Fruit fly (Drosophila melanogaster): Measurements from ENCODE around the gene CG17219.

Gene CG17219

dm6 chr2L:3039774-3040173 lies 10.7 kb downstream of the CG17219 start, which contains the start of the genes cnir and CG17221 (continued):
- TF ChIP-seq Hmr (GFP tag; optimal IDR thresholded peaks at IDR 0.05) (peak; percentile 58), Hr51 (GFP tag; optimal IDR thresholded peaks at IDR 0.05) (peak; percentile 60 to 66), CG17568 (GFP tag; optimal IDR thresholded peaks at IDR 0.05) (no peak), vnd (GFP tag; IDR thresholded peaks at IDR 0.05; ENCODE audit: partially characterized antibody) (peak; percentile 41; the same call in 1 of the 3 replicates), Sin3A (optimal IDR thresholded peaks at IDR 0.05) (no peak), CG9797 (GFP tag; optimal IDR thresholded peaks at IDR 0.05) (peak; percentile 27), NC2α (GFP tag; optimal IDR thresholded peaks at IDR 0.05) (peak; percentile 38), CG18262 (tag; optimal IDR thresholded peaks at IDR 0.05) (peak; percentile 55), CG4282 (GFP tag; optimal IDR thresholded peaks at IDR 0.05) (no peak), CG15696 (tag; optimal IDR thresholded peaks at IDR 0.05) (peak; percentile 41), pan (optimal IDR thresholded peaks at IDR 0.05) (no peak), pan (GFP tag; optimal IDR thresholded peaks at IDR 0.05 in 1 of 2, IDR thresholded peaks at IDR 0.05 in 1 of 2) (no peak), HLHmδ (GFP tag; optimal IDR thresholded peaks at IDR 0.05) (no peak), abd-A (tag; optimal IDR thresholded peaks at IDR 0.05) (no peak), sisA (GFP tag; IDR thresholded peaks at IDR 0.05) (no peak; the same call in 1 of the 2 replicates), tna (GFP tag; IDR thresholded peaks at IDR 0.05; ENCODE audit: partially characterized antibody) (no peak), klu (GFP tag; IDR thresholded peaks at IDR 0.05) (no peak), Atf6 (GFP tag; IDR thresholded peaks at IDR 0.05) (peak; percentile 50; the same call in 1 of the 2 replicates), psq (GFP tag; optimal IDR thresholded peaks at IDR 0.05) (no peak), Jarid2 (GFP tag; optimal IDR thresholded peaks at IDR 0.05) (no peak), B-H2 (GFP tag; optimal IDR thresholded peaks at IDR 0.05) (peak; percentile 88), CG14441 (GFP tag; IDR thresholded peaks at IDR 0.05) (0 out of 2 replicates have a peak, but pooled peaks have one; percentile 21), tap (tag; optimal IDR thresholded peaks at IDR 0.05) (peak; percentile 10), CG18764 (GFP tag; optimal IDR thresholded peaks at IDR 0.05) (peak; percentile 42), HmgZ (tag; optimal IDR thresholded peaks at IDR 0.05) (peak; percentile 71), CG8281 (tag; optimal IDR thresholded peaks at IDR 0.05) (peak; percentile 21), zfh1 (GFP tag; IDR thresholded peaks at IDR 0.05) (no peak), C15 (GFP tag; IDR thresholded peaks at IDR 0.05) (no peak), crol (GFP tag; IDR thresholded peaks at IDR 0.05) (no peak), Dfd (GFP tag; optimal IDR thresholded peaks at IDR 0.05) (no peak), croc (GFP tag; conservative IDR thresholded peaks at IDR 0.05) (no peak), prd (optimal IDR thresholded peaks at IDR 0.05) (no peak), prd (GFP tag; IDR thresholded peaks at IDR 0.05) (peak; percentile 49; the same call in 1 of the 3 replicates), Nf-YC (tag; optimal IDR thresholded peaks at IDR 0.05) (peak; percentile 54), cad (GFP tag; optimal IDR thresholded peaks at IDR 0.05) (no peak), CG32767 (GFP tag; IDR thresholded peaks at IDR 0.05) (no peak), Ada2b (GFP tag; IDR thresholded peaks at IDR 0.05) (no peak), CG10147 (GFP tag; optimal IDR thresholded peaks at IDR 0.05) (peak; percentile 55), YL-1 (GFP tag; optimal IDR thresholded peaks at IDR 0.05) (peak; percentile 77), CG6854 (GFP tag; optimal IDR thresholded peaks at IDR 0.05) (no peak), CG12769 (tag; optimal IDR thresholded peaks at IDR 0.05) (peak; percentile 69), CG7987 (GFP tag; optimal IDR thresholded peaks at IDR 0.05) (peak; percentile 29), dm (GFP tag; optimal IDR thresholded peaks at IDR 0.05) (peak; percentile 43), maf-S (GFP tag; optimal IDR thresholded peaks at IDR 0.05) (peak; percentile 66), fd102C (GFP tag; optimal IDR thresholded peaks at IDR 0.05) (no peak), slbo (GFP tag; IDR thresholded peaks at IDR 0.05) (peak; percentile 67; the same call in 1 of the 2 replicates), CG33213 (GFP tag; optimal IDR thresholded peaks at IDR 0.05) (peak; percentile 76), H2.0 (GFP tag; IDR thresholded peaks at IDR 0.05) (peak; percentile 43; the same call in 1 of the 2 replicates), ATbp (GFP tag; optimal IDR thresholded peaks at IDR 0.05) (no peak), CG15011 (GFP tag; optimal IDR thresholded peaks at IDR 0.05) (peak; percentile 29), D19A (tag; optimal IDR thresholded peaks at IDR 0.05) (peak; percentile 37), cg (GFP tag; optimal IDR thresholded peaks at IDR 0.05) (no peak)

Measured in whole organism, embryonic.